Worm (Caenorhabditis elegans) whole organism, L4 larva: Measurements from ENCODE around the gene ptc-3.

Source experiments
- F26F4.8 ChIP-seq: fragments of 200-800 bp; sonication (Bioruptor generic); conservative IDR thresholded peaks from 2 replicates; pipeline ENCODE4 v1.3.6; 2022; ENCODE audit warnings: missing genetic modification characterization, missing compliant biosample characterization
- F37D6.2 ChIP-seq: sonication (generic microtip); optimal IDR thresholded peaks from 2 replicates; lab custom pipeline; 2016; ENCODE audit warnings: mild to moderate bottlenecking, missing genetic modification characterization, missing compliant biosample characterization
- F49E8.2 ChIP-seq: sonication (generic microtip); optimal IDR thresholded peaks from 2 replicates; lab custom pipeline; 2016; ENCODE audit warnings: missing compliant biosample characterization, mild to moderate bottlenecking, missing genetic modification characterization, borderline replicate concordance
- R02D3.7 ChIP-seq: fragments of 150-350 bp; sonication (generic microtip); optimal IDR thresholded peaks from 3 replicates; lab custom pipeline; 2014; ENCODE audit warnings: missing biosample characterization, missing genetic modification characterization
- T20F7.1 ChIP-seq: fragments of 200-800 bp; sonication (Bioruptor generic); optimal IDR thresholded peaks from 2 replicates; lab custom pipeline; 2018; ENCODE audit warnings: mild to moderate bottlenecking, missing genetic modification characterization, missing compliant biosample characterization
- Y48G9A.11 ChIP-seq: fragments of 200-800 bp; sonication (Bioruptor generic); IDR thresholded peaks from 2 replicates; pipeline ENCODE4 v1.3.6; 2022; ENCODE audit warnings: missing genetic modification reagents, missing genetic modification characterization, missing compliant biosample characterization
- Y75B8A.6 ChIP-seq: fragments of 200-800 bp; sonication (Bioruptor generic); IDR thresholded peaks from 2 replicates; pipeline ENCODE4 v1.3.6; 2022; ENCODE audit warnings: missing genetic modification reagents, missing genetic modification characterization, missing compliant biosample characterization
- ZK546.5 ChIP-seq, 2 experiments: sonication (generic microtip); optimal IDR thresholded peaks; 2 replicates each; lab custom pipeline; 2017; ENCODE audit warnings: missing biosample characterization in 2 of 2, missing genetic modification characterization in 2 of 2
- aha-1 ChIP-seq: fragments of 150-350 bp; peaks from one replicate; lab custom pipeline; 2014; ENCODE audit warnings: missing biosample characterization, missing genetic modification characterization
- attf-4 ChIP-seq: sonication (generic microtip); optimal IDR thresholded peaks from 3 replicates; lab custom pipeline; 2017; ENCODE audit warnings: missing biosample characterization, missing genetic modification characterization
- ceh-20 ChIP-seq: fragments of 200-800 bp; sonication (Bioruptor generic); IDR thresholded peaks from 2 replicates; pipeline ENCODE4 v1.3.6; 2022; ENCODE audit warnings: missing genetic modification reagents, missing genetic modification characterization, missing compliant biosample characterization
- ceh-62 ChIP-seq: sonication (generic microtip); optimal IDR thresholded peaks from 2 replicates; lab custom pipeline; 2017; ENCODE audit warnings: missing biosample characterization, missing genetic modification characterization
- ceh-82 ChIP-seq: sonication (generic microtip); optimal IDR thresholded peaks from 2 replicates; lab custom pipeline; 2017; ENCODE audit warnings: missing biosample characterization, missing genetic modification characterization
- ces-1 ChIP-seq: fragments of 150-350 bp; sonication (generic microtip); optimal IDR thresholded peaks from 4 replicates; lab custom pipeline; 2014; ENCODE audit warnings: missing biosample characterization, missing genetic modification reagents, missing genetic modification characterization
- ctbp-1 ChIP-seq: fragments of 200-800 bp; sonication (Bioruptor generic); IDR thresholded peaks from 2 replicates; pipeline ENCODE4 v1.3.6; 2022; ENCODE audit warnings: missing genetic modification reagents, missing genetic modification characterization, missing compliant biosample characterization
- daf-16 ChIP-seq, 3 experiments: sonication (generic microtip); optimal IDR thresholded peaks; 2 replicates each; lab custom pipeline; 2016 to 2017; ENCODE audit warnings: missing genetic modification characterization in 3 of 3, missing genetic modification reagents in 3 of 3, mild to moderate bottlenecking in 2 of 3, missing compliant biosample characterization in 2 of 3, missing biosample characterization in 1 of 3, moderate library complexity in 1 of 3
- dmd-8 ChIP-seq: fragments of 200-800 bp; sonication (Bioruptor generic); IDR thresholded peaks from 2 replicates; pipeline ENCODE4 v1.3.6; 2022; ENCODE audit warnings: missing genetic modification characterization, missing compliant biosample characterization
- dpl-1 ChIP-seq: fragments of 150-350 bp; optimal IDR thresholded peaks from 2 replicates; lab custom pipeline; 2014; ENCODE audit warnings: missing biosample characterization, missing genetic modification reagents, missing genetic modification characterization
- duxl-1 ChIP-seq: sonication (generic microtip); optimal IDR thresholded peaks from 2 replicates; lab custom pipeline; 2016; ENCODE audit warnings: mild to moderate bottlenecking, missing genetic modification characterization, moderate library complexity, missing compliant biosample characterization; ENCODE audit not compliant: poor library complexity
- egl-43 ChIP-seq: fragments of 200-800 bp; sonication (Bioruptor generic); IDR thresholded peaks from 2 replicates; pipeline ENCODE4 v1.3.6; 2022; ENCODE audit warnings: missing genetic modification reagents, missing genetic modification characterization, missing compliant biosample characterization
- hlh-30 ChIP-seq: sonication (generic microtip); optimal IDR thresholded peaks from 2 replicates; lab custom pipeline; 2017; ENCODE audit warnings: antibody characterized with exemption, mild to moderate bottlenecking, missing genetic modification characterization, missing compliant biosample characterization; ENCODE audit not compliant: insufficient read depth
- lim-7 ChIP-seq: fragments of 200-800 bp; sonication (Bioruptor generic); IDR thresholded peaks from 2 replicates; pipeline ENCODE4 v1.3.6; 2022; ENCODE audit warnings: missing genetic modification characterization, missing compliant biosample characterization
- lin-1 ChIP-seq: fragments of 200-800 bp; sonication (Bioruptor generic); IDR thresholded peaks from 2 replicates; pipeline ENCODE4 v1.3.6; 2022; ENCODE audit warnings: missing genetic modification reagents, missing genetic modification characterization, missing compliant biosample characterization
- lin-15B ChIP-seq: fragments of 150-350 bp; sonication (generic microtip); optimal IDR thresholded peaks from 3 replicates; lab custom pipeline; 2014; ENCODE audit warnings: missing biosample characterization, missing genetic modification characterization
- madf-9 ChIP-seq: fragments of 200-800 bp; sonication (Bioruptor generic); conservative IDR thresholded peaks from 2 replicates; pipeline ENCODE4 v1.3.6; 2022; ENCODE audit warnings: missing genetic modification reagents, missing genetic modification characterization, missing compliant biosample characterization
- mdt-29 ChIP-seq: fragments of 200-800 bp; sonication (Bioruptor generic); IDR thresholded peaks from 2 replicates; pipeline ENCODE4 v1.3.6; 2022; ENCODE audit warnings: missing genetic modification reagents, missing genetic modification characterization, missing compliant biosample characterization
- mep-1 ChIP-seq: fragments of 150-350 bp; sonication (generic microtip); optimal IDR thresholded peaks from 3 replicates; lab custom pipeline; 2014; ENCODE audit warnings: missing biosample characterization, missing genetic modification characterization
- nhr-10 ChIP-seq: fragments of 150-350 bp; optimal IDR thresholded peaks from 2 replicates; lab custom pipeline; 2014; ENCODE audit warnings: missing biosample characterization, missing genetic modification characterization
- nhr-111 ChIP-seq: fragments of 200-800 bp; sonication (Bioruptor generic); optimal IDR thresholded peaks from 2 replicates; lab custom pipeline; 2018; ENCODE audit warnings: mild to moderate bottlenecking, missing genetic modification characterization, missing compliant biosample characterization
- nhr-6 ChIP-seq: fragments of 150-350 bp; optimal IDR thresholded peaks from 2 replicates; lab custom pipeline; 2014; ENCODE audit warnings: missing biosample characterization, missing genetic modification characterization
- pha-4 ChIP-seq, 2 experiments: fragments of 150-350 bp in 1 of 2; fragments of 200-800 bp in 1 of 2; sonication (Bioruptor generic) in 1 of 2; IDR thresholded peaks in 1 of 2; optimal IDR thresholded peaks in 1 of 2; 2 replicates each; pipeline versions ENCODE4 v1.3.6 to Lab custom; 2014 to 2022; ENCODE audit warnings: missing genetic modification characterization in 2 of 2, missing genetic modification reagents in 2 of 2, missing biosample characterization in 1 of 2, missing compliant biosample characterization in 1 of 2
- sdz-12 ChIP-seq: fragments of 200-800 bp; sonication (Bioruptor generic); optimal IDR thresholded peaks from 2 replicates; lab custom pipeline; 2018; ENCODE audit warnings: mild to moderate bottlenecking, missing genetic modification characterization, missing compliant biosample characterization
- set-16 ChIP-seq: fragments of 200-800 bp; sonication (Bioruptor generic); IDR thresholded peaks from 2 replicates; pipeline ENCODE4 v1.3.6; 2022; ENCODE audit warnings: missing genetic modification reagents, missing genetic modification characterization, missing compliant biosample characterization
- snpc-1.2 ChIP-seq: fragments of 200-800 bp; sonication (Bioruptor generic); IDR thresholded peaks from 2 replicates; pipeline ENCODE4 v1.3.6; 2022; ENCODE audit warnings: missing genetic modification reagents, missing genetic modification characterization, missing compliant biosample characterization
- tag-97 ChIP-seq: fragments of 200-800 bp; sonication (Bioruptor generic); IDR thresholded peaks from 2 replicates; pipeline ENCODE4 v1.3.6; 2022; ENCODE audit warnings: missing genetic modification characterization, missing compliant biosample characterization
- unc-130 ChIP-seq: sonication (generic microtip); optimal IDR thresholded peaks from 2 replicates; lab custom pipeline; 2016; ENCODE audit warnings: missing genetic modification reagents, missing genetic modification characterization, missing compliant biosample characterization
- unc-62 ChIP-seq, 3 experiments: fragments of 150-350 bp in 1 of 3; sonication (generic microtip); optimal IDR thresholded peaks in 2 of 3; peaks in 1 of 3; 1 replicate in 1 of 3; 2 replicates in 2 of 3; lab custom pipeline; 2014 to 2017; ENCODE audit warnings: missing biosample characterization in 3 of 3, missing genetic modification characterization in 3 of 3, missing genetic modification reagents in 3 of 3, missing genotype in 1 of 3
- zag-1 ChIP-seq: fragments of 150-350 bp; optimal IDR thresholded peaks from 2 replicates; lab custom pipeline; 2014; ENCODE audit warnings: missing biosample characterization, missing genetic modification characterization
- ztf-11 ChIP-seq: fragments of 150-350 bp; optimal IDR thresholded peaks from 2 replicates; lab custom pipeline; 2014; ENCODE audit warnings: missing biosample characterization, missing genetic modification characterization
- ztf-7 ChIP-seq: fragments of 150-350 bp; optimal IDR thresholded peaks from 2 replicates; lab custom pipeline; 2014; ENCODE audit warnings: missing biosample characterization, missing genetic modification characterization

ptc-3 gene

DNA sequence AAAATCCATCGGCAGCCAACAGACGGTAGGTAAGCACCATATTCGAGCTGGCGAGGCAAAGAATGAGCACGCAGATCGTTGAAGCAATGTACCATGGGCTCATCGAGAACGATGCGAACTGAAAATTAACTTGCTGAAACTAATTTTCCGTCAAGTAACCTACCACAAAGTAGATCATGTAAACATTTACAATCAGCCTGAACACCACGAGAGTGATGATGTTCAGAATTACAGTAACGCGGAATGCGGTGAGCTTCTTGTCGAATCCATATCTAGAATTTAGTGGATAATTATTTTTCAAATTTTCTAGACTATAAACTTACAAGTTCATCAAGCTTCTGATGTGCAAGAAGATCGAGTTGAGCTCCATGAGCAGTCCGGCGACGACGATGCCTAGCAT lies 22.9 kb downstream of the ptc-3 start:
- TF ChIP-seq aha-1 (tag; lab: Kevin White, UChicago) (peak; percentile 26), tag-97 (no peak), ceh-62 (no peak), ceh-20 (GFP tag; lab: Robert Waterston, UW) (no peak), R02D3.7 (tag; lab: Kevin White, UChicago) (no peak), lin-1 (no peak), sdz-12 (GFP tag; lab: Kevin White, UChicago) (no peak), F49E8.2 (tag; lab: Kevin White, UChicago) (no peak), unc-130 (no peak), unc-62 (GFP tag; optimal IDR thresholded peaks at IDR 0.05 in 1 of 2; lab: Kevin White, UChicago) (peak in 1 of 2 experiments; percentile 92), unc-62 (tag; optimal IDR thresholded peaks at IDR 0.05; lab: Kevin White, UChicago) (no peak), snpc-1.2 (no peak), hlh-30 (no peak), attf-4 (tag; lab: Kevin White, UChicago) (no peak), lin-15B (no peak), ctbp-1 (GFP tag; lab: Robert Waterston, UW) (no peak), pha-4 (GFP tag; IDR thresholded peaks at IDR 0.05; lab: Robert Waterston, UW) (no peak), pha-4 (tag; optimal IDR thresholded peaks at IDR 0.05; lab: Kevin White, UChicago) (no peak), dmd-8 (GFP tag; lab: Robert Waterston, UW) (no peak), T20F7.1 (no peak)

DNA sequence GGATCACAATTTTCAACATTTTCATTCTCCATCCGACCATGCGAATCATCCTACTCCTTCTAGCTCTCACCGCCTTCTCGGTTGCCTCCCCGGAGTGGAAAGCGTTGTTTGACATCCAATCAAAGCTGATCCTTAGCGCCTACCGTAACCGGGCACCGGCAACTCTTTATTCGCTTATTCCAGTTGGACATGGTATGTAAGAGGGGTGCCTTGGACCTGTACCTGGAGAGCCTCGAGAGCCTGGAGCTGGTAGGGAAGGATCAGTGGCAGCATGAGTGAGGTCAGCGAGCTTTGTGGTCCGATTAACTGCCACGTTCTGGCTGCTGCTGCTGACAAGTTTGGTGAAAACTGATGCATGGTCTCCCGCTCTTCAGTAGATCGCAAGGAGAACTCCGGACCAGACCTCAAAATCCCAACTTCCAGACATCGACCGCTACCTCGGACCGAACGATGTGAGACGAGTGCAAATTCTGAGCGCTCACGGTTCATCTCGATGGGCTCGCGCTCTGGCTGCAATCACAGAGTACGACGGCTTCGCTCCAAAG lies 24.5 kb downstream of the ptc-3 start, which contains the start of gene K12H6.8:
Gene K12H6.8, plus strand, starts transcription at position 38 of the 545 bp plus-strand sequence.
- no peak for TF ChIP-seq zag-1 (tag; lab: Kevin White, UChicago)
- TF ChIP-seq duxl-1: peak; percentile 21
- peak; percentile 45 for TF ChIP-seq sdz-12 (GFP tag; lab: Kevin White, UChicago)
- TF ChIP-seq set-16 (GFP tag; lab: Robert Waterston, UW): peak; percentile 72

DNA sequence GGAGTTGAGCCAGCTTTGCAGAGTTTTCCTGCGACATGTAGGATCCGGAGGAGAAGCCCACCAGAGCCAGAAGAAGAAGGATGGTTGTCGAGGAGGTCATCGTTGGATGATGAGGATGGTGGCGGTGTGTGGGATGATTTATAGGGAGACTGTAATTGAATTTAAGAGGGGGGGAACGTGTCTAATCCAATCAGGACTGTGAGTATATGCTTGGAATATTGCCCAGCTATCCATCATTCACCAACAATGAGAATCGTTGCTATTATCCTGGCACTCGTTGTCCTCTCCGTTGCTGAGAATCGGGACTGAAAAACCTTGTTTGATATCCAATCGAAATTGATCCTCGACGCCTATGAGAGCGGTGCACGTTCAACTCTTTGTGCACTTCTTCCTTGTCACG lies 26.3 kb downstream of the ptc-3 start, which contains the start of gene K12H6.5:
Gene K12H6.5, minus strand, starts transcription at position 101 of the 400 bp plus-strand sequence.
- TF ChIP-seq egl-43 (GFP tag; lab: Robert Waterston, UW) (no peak), T20F7.1 (no peak), nhr-10 (no peak), nhr-111 (GFP tag; lab: Kevin White, UChicago) (no peak), lim-7 (GFP tag; lab: Robert Waterston, UW) (no peak), ZK546.5 (tag; optimal IDR thresholded peaks at IDR 0.05; lab: Kevin White, UChicago) (no peak)

DNA sequence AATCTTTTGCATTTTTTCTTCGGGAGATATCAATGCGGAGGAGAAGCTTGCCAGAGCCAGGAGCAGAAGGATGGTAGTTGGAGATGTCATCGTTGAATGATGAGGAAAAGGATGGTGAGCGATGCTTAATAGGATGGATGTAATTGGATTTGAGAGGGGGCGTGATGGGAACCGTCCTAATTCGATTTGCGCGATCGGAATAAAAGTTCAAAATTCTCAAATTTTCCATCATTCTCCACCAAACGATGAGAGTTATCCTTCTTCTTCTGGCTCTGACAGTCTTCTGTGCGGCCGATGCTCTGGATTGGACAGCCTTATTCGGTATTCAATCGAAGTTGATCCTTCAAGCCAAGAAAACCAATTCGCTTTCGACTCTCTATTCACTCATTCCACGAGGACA lies 28.2 kb downstream of the ptc-3 start, which contains the start of the genes K12H6.4 and K12H6.9:
Gene K12H6.4, minus strand, starts transcription at position 101 of the 400 bp plus-strand sequence.
Gene K12H6.9, plus strand, starts transcription at position 236 of the 400 bp plus-strand sequence.
- TF ChIP-seq mdt-29 (no peak), Y75B8A.6 (GFP tag; lab: Robert Waterston, UW) (no peak), daf-16 (GFP tag; optimal IDR thresholded peaks at IDR 0.05; lab: Kevin White, UChicago) (no peak), daf-16 (tag; optimal IDR thresholded peaks at IDR 0.05; lab: Kevin White, UChicago) (no peak), mep-1 (tag; lab: Kevin White, UChicago) (no peak), zag-1 (tag; lab: Kevin White, UChicago) (no peak), madf-9 (GFP tag; lab: Robert Waterston, UW) (no peak), snpc-1.2 (no peak), Y48G9A.11 (GFP tag; lab: Robert Waterston, UW) (no peak), unc-130 (no peak), F37D6.2 (tag; lab: Kevin White, UChicago) (no peak), F26F4.8 (GFP tag; lab: Robert Waterston, UW) (no peak), ceh-82 (tag; lab: Kevin White, UChicago) (no peak), nhr-6 (no peak), ztf-11 (no peak), nhr-111 (GFP tag; lab: Kevin White, UChicago) (no peak), ces-1 (GFP tag; lab: Kevin White, UChicago) (no peak), lim-7 (GFP tag; lab: Robert Waterston, UW) (no peak), ztf-7 (no peak), dpl-1 (no peak)
